Worm (Caenorhabditis elegans): ENCODE results near the gene K01D12.7.

DNA sequence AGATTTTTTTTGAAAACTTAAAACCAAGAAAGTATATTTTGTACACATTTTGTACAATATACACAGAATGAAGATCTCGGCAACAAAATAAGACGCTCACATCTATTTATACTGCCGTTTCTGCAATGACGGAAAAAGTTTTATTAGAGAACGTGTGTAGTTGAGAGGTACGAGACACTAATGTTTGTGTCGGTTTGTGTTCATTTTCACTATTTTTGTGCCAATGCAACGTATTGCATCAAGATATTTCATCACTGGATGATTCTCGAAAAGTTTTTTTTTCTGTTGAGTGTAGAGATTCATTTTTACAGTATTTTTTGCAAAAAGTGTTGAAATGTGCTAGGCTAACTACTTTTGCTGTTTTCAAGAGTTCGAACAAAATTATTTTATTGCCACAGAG is 7.7 kb upstream of the K01D12.7 start:
- TF ChIP-seq lir-1 (GFP tag; conservative IDR thresholded peaks at IDR 0.05) (no peak), nfya-1 (tag; optimal IDR thresholded peaks at IDR 0.05; ENCODE audit: borderline replicate concordance, insufficient read depth) (no peak), him-1 (tag; optimal IDR thresholded peaks at IDR 0.05) (no peak), pha-4 (tag; optimal IDR thresholded peaks at IDR 0.05) (no peak), nhr-90 (tag; optimal IDR thresholded peaks at IDR 0.05) (no peak), tlf-1 (GFP tag; optimal IDR thresholded peaks at IDR 0.05) (no peak), nhr-179 (tag; optimal IDR thresholded peaks at IDR 0.05) (no peak), F57C9.4 (tag; optimal IDR thresholded peaks at IDR 0.05) (no peak)

Measured in whole organism, young adult.